Worm (Caenorhabditis elegans) whole organism, young adult: ENCODE results near the gene dod-24.

Source experiments
- B0019.2 ChIP-seq: fragments of 200-800 bp; sonication (Bioruptor generic); conservative IDR thresholded peaks from 2 replicates; pipeline ENCODE4 v1.3.6; 2022; ENCODE audit warnings: missing genetic modification reagents, missing genetic modification characterization, missing compliant biosample characterization
- C06A6.2 ChIP-seq: fragments of 200-800 bp; sonication (Bioruptor generic); conservative IDR thresholded peaks from 2 replicates; pipeline ENCODE4 v1.3.6; 2022; ENCODE audit warnings: missing genetic modification characterization, missing compliant biosample characterization
- C17E4.6 ChIP-seq: fragments of 200-800 bp; sonication (Bioruptor generic); IDR thresholded peaks from 2 replicates; pipeline ENCODE4 v1.3.6; 2022; ENCODE audit warnings: missing genetic modification reagents, missing genetic modification characterization, missing compliant biosample characterization
- F22D6.2 ChIP-seq: sonication (generic microtip); optimal IDR thresholded peaks from 2 replicates; lab custom pipeline; 2016; ENCODE audit warnings: mild to moderate bottlenecking, missing genetic modification characterization, missing compliant biosample characterization
- F55B11.4 ChIP-seq: sonication (generic microtip); optimal IDR thresholded peaks from 2 replicates; lab custom pipeline; 2016; ENCODE audit warnings: missing compliant biosample characterization, missing genetic modification characterization, borderline replicate concordance; ENCODE audit not compliant: insufficient read depth
- K11D2.4 ChIP-seq: fragments of 200-800 bp; sonication (Bioruptor generic); IDR thresholded peaks from 2 replicates; pipeline ENCODE4 v1.3.6; 2022; ENCODE audit warnings: missing genetic modification reagents, missing genetic modification characterization, missing compliant biosample characterization
- K12H6.12 ChIP-seq: fragments of 200-800 bp; sonication (Bioruptor generic); optimal IDR thresholded peaks from 2 replicates; lab custom pipeline; 2018; ENCODE audit warnings: mild to moderate bottlenecking, missing genetic modification characterization, missing compliant biosample characterization
- T07F8.4 ChIP-seq: sonication (generic microtip); optimal IDR thresholded peaks from 2 replicates; lab custom pipeline; 2016; ENCODE audit warnings: mild to moderate bottlenecking, missing genetic modification characterization, moderate library complexity, missing compliant biosample characterization
- Y56A3A.18 ChIP-seq: fragments of 200-800 bp; sonication (Bioruptor generic); IDR thresholded peaks from 2 replicates; pipeline ENCODE4 v1.3.6; 2022; ENCODE audit warnings: missing genetic modification reagents, missing genetic modification characterization, missing compliant biosample characterization
- atf-7 ChIP-seq: sonication (generic microtip); optimal IDR thresholded peaks from 2 replicates; lab custom pipeline; 2017; ENCODE audit warnings: mild to moderate bottlenecking, missing genetic modification characterization, missing compliant biosample characterization
- bed-1 ChIP-seq: fragments of 200-800 bp; sonication (Bioruptor generic); IDR thresholded peaks from 2 replicates; pipeline ENCODE4 v1.3.6; 2022; ENCODE audit warnings: missing genetic modification reagents, missing genetic modification characterization, missing compliant biosample characterization
- ccch-3 ChIP-seq: fragments of 200-800 bp; sonication (Bioruptor generic); optimal IDR thresholded peaks from 2 replicates; lab custom pipeline; 2018; ENCODE audit warnings: mild to moderate bottlenecking, missing genetic modification characterization, missing compliant biosample characterization
- ceh-100 ChIP-seq: fragments of 200-800 bp; sonication (Bioruptor generic); IDR thresholded peaks from 2 replicates; pipeline ENCODE4 v1.3.6; 2022; ENCODE audit warnings: missing genetic modification reagents, missing genetic modification characterization, missing compliant biosample characterization
- ceh-91 ChIP-seq: fragments of 200-800 bp; sonication (Bioruptor generic); IDR thresholded peaks from 2 replicates; pipeline ENCODE4 v1.3.6; 2022; ENCODE audit warnings: missing genetic modification reagents, missing genetic modification characterization, missing compliant biosample characterization
- dpff-1 ChIP-seq: sonication (generic microtip); optimal IDR thresholded peaks from 2 replicates; lab custom pipeline; 2017; ENCODE audit warnings: mild to moderate bottlenecking, missing genetic modification characterization, missing compliant biosample characterization
- efl-1 ChIP-seq: fragments of 150-350 bp; optimal IDR thresholded peaks from 2 replicates; lab custom pipeline; 2014; ENCODE audit warnings: missing biosample characterization, missing genetic modification reagents, missing genetic modification characterization
- egl-44 ChIP-seq: fragments of 200-800 bp; sonication (Bioruptor generic); IDR thresholded peaks from 2 replicates; pipeline ENCODE4 v1.3.6; 2022; ENCODE audit warnings: missing genetic modification reagents, missing genetic modification characterization, missing compliant biosample characterization
- egrh-3 ChIP-seq: fragments of 200-800 bp; sonication (Bioruptor generic); IDR thresholded peaks from 2 replicates; pipeline ENCODE4 v1.3.6; 2022; ENCODE audit warnings: missing genetic modification reagents, missing genetic modification characterization, missing compliant biosample characterization
- hlh-12 ChIP-seq: sonication (generic microtip); optimal IDR thresholded peaks from 2 replicates; lab custom pipeline; 2016; ENCODE audit warnings: missing genetic modification characterization, missing compliant biosample characterization
- hlh-26 ChIP-seq: fragments of 200-800 bp; sonication (Bioruptor generic); conservative IDR thresholded peaks from 2 replicates; pipeline ENCODE4 v1.3.6; 2022; ENCODE audit warnings: missing genetic modification reagents, missing genetic modification characterization, missing compliant biosample characterization
- madf-8 ChIP-seq: fragments of 200-800 bp; sonication (Bioruptor generic); conservative IDR thresholded peaks from 2 replicates; pipeline ENCODE4 v1.3.6; 2022; ENCODE audit warnings: missing genetic modification reagents, missing genetic modification characterization, missing compliant biosample characterization
- nfyb-1 ChIP-seq: fragments of 200-800 bp; sonication (Bioruptor generic); IDR thresholded peaks from 2 replicates; pipeline ENCODE4 v1.3.6; 2022; ENCODE audit warnings: missing genetic modification reagents, missing genetic modification characterization, missing compliant biosample characterization
- nhr-80 ChIP-seq: sonication (generic microtip); optimal IDR thresholded peaks from 2 replicates; lab custom pipeline; 2016; ENCODE audit warnings: missing genetic modification characterization, missing compliant biosample characterization
- nhr-90 ChIP-seq: sonication (generic microtip); optimal IDR thresholded peaks from 2 replicates; lab custom pipeline; 2016; ENCODE audit warnings: missing genotype, mild to moderate bottlenecking, missing genetic modification characterization, missing compliant biosample characterization
- pha-4 ChIP-seq: fragments of 150-350 bp; sonication (generic microtip); optimal IDR thresholded peaks from 2 replicates; lab custom pipeline; 2014; ENCODE audit warnings: missing biosample characterization, missing genetic modification reagents, missing genetic modification characterization
- snpc-1.3 ChIP-seq: sonication (generic microtip); optimal IDR thresholded peaks from 2 replicates; lab custom pipeline; 2017; ENCODE audit warnings: missing genetic modification characterization, mild to moderate bottlenecking, missing compliant biosample characterization, antibody characterized with exemption, moderate library complexity, missing genotype, missing genetic modification reagents; ENCODE audit not compliant: insufficient read depth
- snpc-3.4 ChIP-seq: sonication (generic microtip); optimal IDR thresholded peaks from 2 replicates; lab custom pipeline; 2017; ENCODE audit warnings: missing genetic modification characterization, mild to moderate bottlenecking, missing compliant biosample characterization, antibody characterized with exemption, moderate library complexity, missing genotype, missing genetic modification reagents
- somi-1 ChIP-seq: fragments of 200-800 bp; sonication (Bioruptor generic); optimal IDR thresholded peaks from 2 replicates; lab custom pipeline; 2018; ENCODE audit warnings: mild to moderate bottlenecking, missing genetic modification characterization, missing compliant biosample characterization
- zim-3 ChIP-seq: sonication (generic microtip); optimal IDR thresholded peaks from 2 replicates; lab custom pipeline; 2017; ENCODE audit warnings: mild to moderate bottlenecking, missing genetic modification characterization, moderate library complexity, missing compliant biosample characterization

The dod-24 gene

ce11 chrIV:12942633-12943032 is 1.5 kb upstream of the dod-24 start, which contains the start of gene dct-19:
Gene dct-19, plus strand, starts transcription at chrIV:12942933.
- TF ChIP-seq K12H6.12 (tag; lab: Kevin White, UChicago), result no peak
- no peak for TF ChIP-seq dpff-1
- no peak for TF ChIP-seq Y56A3A.18 (GFP tag; lab: Robert Waterston, UW)
- no peak for TF ChIP-seq atf-7 (tag; lab: Kevin White, UChicago)
- TF ChIP-seq F55B11.4 (tag; lab: Kevin White, UChicago), result no peak
- TF ChIP-seq hlh-26 (GFP tag; lab: Robert Waterston, UW), result no peak
- no peak for TF ChIP-seq ceh-100 (GFP tag; lab: Robert Waterston, UW)
- TF ChIP-seq ccch-3 (GFP tag; lab: Kevin White, UChicago), result no peak
- TF ChIP-seq F22D6.2 (tag; lab: Kevin White, UChicago), result no peak
- no peak for TF ChIP-seq madf-8 (GFP tag; lab: Robert Waterston, UW)
- TF ChIP-seq nhr-90 (tag; lab: Kevin White, UChicago), result no peak
- TF ChIP-seq hlh-12 (tag; lab: Kevin White, UChicago), result no peak
- TF ChIP-seq, all 124 proteins: peak for 0

- TF ChIP-seq nfyb-1 (GFP tag; lab: Robert Waterston, UW) (peak; percentile 78), egrh-3 (GFP tag; lab: Robert Waterston, UW) (no peak), nhr-80 (tag; lab: Kevin White, UChicago) (peak; percentile 69), B0019.2 (GFP tag; lab: Robert Waterston, UW) (no peak), pha-4 (tag; lab: Kevin White, UChicago) (no peak), Y56A3A.18 (GFP tag; lab: Robert Waterston, UW) (no peak), C17E4.6 (no peak)
- TF ChIP-seq, all 124 proteins: peak for 2
Measured at ce11 chrIV:12936221-12936776, 4.9 kb downstream of the dod-24 start, which contains the start of the genes cld-1 and dod-21. Gene cld-1, minus strand, starts transcription at chrIV:12936271. Gene dod-21, plus strand, starts transcription at chrIV:12936738.

ce11 chrIV:12926639-12927038 is 14.5 kb downstream of the dod-24 start, which contains the start of gene srlf-5:
Gene srlf-5, minus strand, starts transcription at chrIV:12926739.
- no peak for TF ChIP-seq zim-3 (tag; lab: Kevin White, UChicago)
- TF ChIP-seq, all 124 proteins: peak for 0

- TF ChIP-seq bed-1 (GFP tag; lab: Robert Waterston, UW), result 0 out of 2 replicates have a peak, but pooled peaks have one; percentile 34
- TF ChIP-seq snpc-1.3 (tag; lab: Kevin White, UChicago), result no peak
- no peak for TF ChIP-seq ceh-91 (GFP tag; lab: Robert Waterston, UW)
Measured at ce11 chrIV:12924332-12924731, 16.8 kb downstream of the dod-24 start, which contains the start of gene srlf-4. Gene srlf-4, minus strand, starts transcription at chrIV:12924432.

ce11 chrIV:12921027-12921426 is 20.1 kb downstream of the dod-24 start, which contains the start of gene C32H11.4:
Gene C32H11.4, plus strand, starts transcription at chrIV:12921264.
- TF ChIP-seq T07F8.4 (no peak), snpc-3.4 (tag; lab: Kevin White, UChicago) (no peak), egl-44 (GFP tag; lab: Robert Waterston, UW) (no peak), nhr-80 (tag; lab: Kevin White, UChicago) (peak; percentile 32), efl-1 (no peak), K11D2.4 (GFP tag; lab: Robert Waterston, UW) (no peak), C06A6.2 (GFP tag; lab: Robert Waterston, UW) (no peak), somi-1 (GFP tag; lab: Kevin White, UChicago) (no peak)
